Worm (Caenorhabditis elegans) whole organism, late embryonic: Measurements from ENCODE around the gene F53B3.6.

Experiments
- C38D4.7 ChIP-seq: fragments of 200-800 bp; sonication (Bioruptor generic); optimal IDR thresholded peaks from 2 replicates; lab custom pipeline; 2018; ENCODE audit warnings: mild to moderate bottlenecking, missing genetic modification characterization, moderate library complexity, missing compliant biosample characterization
- F13H6.1 ChIP-seq: sonication (generic microtip); optimal IDR thresholded peaks from 2 replicates; lab custom pipeline; 2016; ENCODE audit warnings: missing genetic modification characterization, missing compliant biosample characterization
- T23F11.4 ChIP-seq: fragments of 200-800 bp; sonication (Bioruptor generic); optimal IDR thresholded peaks from 2 replicates; lab custom pipeline; 2018; ENCODE audit warnings: mild to moderate bottlenecking, missing genetic modification characterization, missing compliant biosample characterization
- Y22D7AL.16 ChIP-seq: sonication (generic microtip); optimal IDR thresholded peaks from 2 replicates; lab custom pipeline; 2016; ENCODE audit warnings: missing genetic modification characterization, missing compliant biosample characterization
- ceh-14 ChIP-seq: sonication (generic microtip); optimal IDR thresholded peaks from 2 replicates; lab custom pipeline; 2016; ENCODE audit warnings: missing genotype, missing genetic modification characterization, missing compliant biosample characterization
- ceh-2 ChIP-seq: sonication (generic microtip); optimal IDR thresholded peaks from 2 replicates; lab custom pipeline; 2016; ENCODE audit warnings: missing genotype, missing genetic modification characterization, missing compliant biosample characterization
- ceh-22 ChIP-seq: sonication (generic microtip); optimal IDR thresholded peaks from 2 replicates; lab custom pipeline; 2017; ENCODE audit warnings: missing biosample characterization, missing genetic modification characterization
- ceh-24 ChIP-seq: sonication (generic microtip); optimal IDR thresholded peaks from 2 replicates; lab custom pipeline; 2016; ENCODE audit warnings: mild to moderate bottlenecking, missing genetic modification characterization, missing compliant biosample characterization
- ceh-30 ChIP-seq: fragments of 150-350 bp; optimal IDR thresholded peaks from 2 replicates; lab custom pipeline; 2014; ENCODE audit warnings: missing biosample characterization, missing genetic modification characterization
- ceh-31 ChIP-seq: sonication (generic microtip); optimal IDR thresholded peaks from 2 replicates; lab custom pipeline; 2016; ENCODE audit warnings: missing genetic modification characterization, missing compliant biosample characterization
- ceh-34 ChIP-seq: sonication (generic microtip); optimal IDR thresholded peaks from 2 replicates; lab custom pipeline; 2016; ENCODE audit warnings: mild to moderate bottlenecking, missing genetic modification characterization, missing compliant biosample characterization
- ceh-45 ChIP-seq: fragments of 200-800 bp; sonication (Bioruptor generic); IDR thresholded peaks from 2 replicates; pipeline ENCODE4 v1.3.6; 2022; ENCODE audit warnings: missing genetic modification reagents, missing genetic modification characterization, missing compliant biosample characterization
- ceh-48 ChIP-seq: sonication (generic microtip); optimal IDR thresholded peaks from 2 replicates; lab custom pipeline; 2016; ENCODE audit warnings: missing genetic modification characterization, inconsistent platforms, missing compliant biosample characterization
- ceh-6 ChIP-seq: fragments of 200-800 bp; sonication (Bioruptor generic); optimal IDR thresholded peaks from 2 replicates; lab custom pipeline; 2018; ENCODE audit warnings: mild to moderate bottlenecking, missing genetic modification characterization, missing compliant biosample characterization
- che-1 ChIP-seq: sonication (generic microtip); optimal IDR thresholded peaks from 2 replicates; lab custom pipeline; 2016; ENCODE audit warnings: mild to moderate bottlenecking, missing genetic modification characterization, missing compliant biosample characterization
- dve-1 ChIP-seq: sonication (generic microtip); optimal IDR thresholded peaks from 2 replicates; lab custom pipeline; 2017; ENCODE audit warnings: antibody characterized with exemption, mild to moderate bottlenecking, missing genetic modification characterization, missing compliant biosample characterization
- ets-4 ChIP-seq: sonication (generic microtip); optimal IDR thresholded peaks from 2 replicates; lab custom pipeline; 2016; ENCODE audit warnings: missing genetic modification characterization, missing compliant biosample characterization
- eyg-1 ChIP-seq: sonication (generic microtip); optimal IDR thresholded peaks from 2 replicates; lab custom pipeline; 2016; ENCODE audit warnings: missing genotype, missing genetic modification characterization, missing compliant biosample characterization
- fkh-10 ChIP-seq: fragments of 150-350 bp; optimal IDR thresholded peaks from 2 replicates; lab custom pipeline; 2014; ENCODE audit warnings: missing biosample characterization, missing genetic modification reagents, missing genetic modification characterization
- fkh-6 ChIP-seq: sonication (generic microtip); optimal IDR thresholded peaks from 2 replicates; lab custom pipeline; 2016; ENCODE audit warnings: missing genetic modification characterization, missing compliant biosample characterization
- hlh-13 ChIP-seq: fragments of 200-800 bp; sonication (Bioruptor generic); optimal IDR thresholded peaks from 2 replicates; lab custom pipeline; 2018; ENCODE audit warnings: mild to moderate bottlenecking, missing genetic modification characterization, missing compliant biosample characterization
- hlh-15 ChIP-seq: sonication (generic microtip); optimal IDR thresholded peaks from 2 replicates; lab custom pipeline; 2016; ENCODE audit warnings: missing genetic modification characterization, missing compliant biosample characterization
- hlh-30 ChIP-seq: sonication (generic microtip); optimal IDR thresholded peaks from 2 replicates; lab custom pipeline; 2017; ENCODE audit warnings: antibody characterized with exemption, missing genetic modification characterization, missing compliant biosample characterization; ENCODE audit not compliant: insufficient read depth
- hlh-6 ChIP-seq: sonication (generic microtip); optimal IDR thresholded peaks from 2 replicates; lab custom pipeline; 2016; ENCODE audit warnings: missing genotype, missing genetic modification characterization, missing compliant biosample characterization
- hlh-8 ChIP-seq: sonication (generic microtip); optimal IDR thresholded peaks from 2 replicates; lab custom pipeline; 2016; ENCODE audit warnings: missing genotype, missing genetic modification characterization, missing compliant biosample characterization
- lim-6 ChIP-seq: sonication (generic microtip); optimal IDR thresholded peaks from 2 replicates; lab custom pipeline; 2016; ENCODE audit warnings: missing genetic modification characterization, missing compliant biosample characterization
- lin-11 ChIP-seq: fragments of 200-800 bp; sonication (Bioruptor generic); optimal IDR thresholded peaks from 2 replicates; lab custom pipeline; 2018; ENCODE audit warnings: mild to moderate bottlenecking, missing genetic modification characterization, missing compliant biosample characterization
- madf-2 ChIP-seq: sonication (generic microtip); optimal IDR thresholded peaks from 2 replicates; lab custom pipeline; 2017; ENCODE audit warnings: missing genetic modification characterization, missing compliant biosample characterization
- nfya-1 ChIP-seq: sonication (generic microtip); optimal IDR thresholded peaks from 2 replicates; lab custom pipeline; 2017; ENCODE audit warnings: missing genetic modification characterization, mild to moderate bottlenecking, missing compliant biosample characterization, antibody characterized with exemption, moderate library complexity
- nhr-232 ChIP-seq: sonication (generic microtip); optimal IDR thresholded peaks from 2 replicates; lab custom pipeline; 2016; ENCODE audit warnings: missing genetic modification characterization, missing compliant biosample characterization
- npax-4 ChIP-seq: sonication (generic microtip); optimal IDR thresholded peaks from 2 replicates; lab custom pipeline; 2016; ENCODE audit warnings: missing genetic modification characterization, missing compliant biosample characterization
- pag-3 ChIP-seq: sonication (generic microtip); optimal IDR thresholded peaks from 2 replicates; lab custom pipeline; 2016; ENCODE audit warnings: missing compliant biosample characterization, missing genetic modification characterization, borderline replicate concordance
- pax-1 ChIP-seq: fragments of 150-350 bp; optimal IDR thresholded peaks from 2 replicates; lab custom pipeline; 2014; ENCODE audit warnings: missing biosample characterization, missing genetic modification characterization
- pha-4 ChIP-seq: fragments of 150-350 bp; optimal IDR thresholded peaks from 2 replicates; lab custom pipeline; 2018; ENCODE audit warnings: missing biosample characterization, missing genetic modification reagents, missing genetic modification characterization
- pros-1 ChIP-seq: fragments of 150-350 bp; optimal IDR thresholded peaks from 2 replicates; lab custom pipeline; 2014; ENCODE audit warnings: missing biosample characterization, missing genetic modification reagents, missing genetic modification characterization
- sdc-2 ChIP-seq: sonication (generic microtip); optimal IDR thresholded peaks from 2 replicates; lab custom pipeline; 2016; ENCODE audit warnings: missing genotype, missing genetic modification characterization, missing compliant biosample characterization
- sox-2 ChIP-seq: fragments of 200-800 bp; sonication (Bioruptor generic); IDR thresholded peaks from 2 replicates; pipeline ENCODE4 v1.3.6; 2022; ENCODE audit warnings: missing genetic modification reagents, missing genetic modification characterization, missing compliant biosample characterization
- sox-4 ChIP-seq: sonication (generic microtip); optimal IDR thresholded peaks from 2 replicates; lab custom pipeline; 2017; ENCODE audit warnings: mild to moderate bottlenecking, missing genetic modification characterization, inconsistent platforms, missing compliant biosample characterization
- tbx-7 ChIP-seq: sonication (generic microtip); optimal IDR thresholded peaks from 2 replicates; lab custom pipeline; 2016; ENCODE audit warnings: missing genotype, missing genetic modification characterization, missing compliant biosample characterization
- ttx-3 ChIP-seq: sonication (generic microtip); optimal IDR thresholded peaks from 2 replicates; lab custom pipeline; 2016; ENCODE audit warnings: missing genetic modification reagents, missing genetic modification characterization, missing compliant biosample characterization
- unc-42 ChIP-seq: sonication (generic microtip); optimal IDR thresholded peaks from 2 replicates; lab custom pipeline; 2016; ENCODE audit warnings: missing genotype, missing genetic modification characterization, missing compliant biosample characterization
- unc-55 ChIP-seq: sonication (generic microtip); optimal IDR thresholded peaks from 2 replicates; lab custom pipeline; 2017; ENCODE audit warnings: missing biosample characterization, missing genetic modification reagents, missing genetic modification characterization
- unc-86 ChIP-seq: sonication (generic microtip); optimal IDR thresholded peaks from 2 replicates; lab custom pipeline; 2016; ENCODE audit warnings: missing genetic modification characterization, missing compliant biosample characterization

Gene F53B3.6

DNA sequence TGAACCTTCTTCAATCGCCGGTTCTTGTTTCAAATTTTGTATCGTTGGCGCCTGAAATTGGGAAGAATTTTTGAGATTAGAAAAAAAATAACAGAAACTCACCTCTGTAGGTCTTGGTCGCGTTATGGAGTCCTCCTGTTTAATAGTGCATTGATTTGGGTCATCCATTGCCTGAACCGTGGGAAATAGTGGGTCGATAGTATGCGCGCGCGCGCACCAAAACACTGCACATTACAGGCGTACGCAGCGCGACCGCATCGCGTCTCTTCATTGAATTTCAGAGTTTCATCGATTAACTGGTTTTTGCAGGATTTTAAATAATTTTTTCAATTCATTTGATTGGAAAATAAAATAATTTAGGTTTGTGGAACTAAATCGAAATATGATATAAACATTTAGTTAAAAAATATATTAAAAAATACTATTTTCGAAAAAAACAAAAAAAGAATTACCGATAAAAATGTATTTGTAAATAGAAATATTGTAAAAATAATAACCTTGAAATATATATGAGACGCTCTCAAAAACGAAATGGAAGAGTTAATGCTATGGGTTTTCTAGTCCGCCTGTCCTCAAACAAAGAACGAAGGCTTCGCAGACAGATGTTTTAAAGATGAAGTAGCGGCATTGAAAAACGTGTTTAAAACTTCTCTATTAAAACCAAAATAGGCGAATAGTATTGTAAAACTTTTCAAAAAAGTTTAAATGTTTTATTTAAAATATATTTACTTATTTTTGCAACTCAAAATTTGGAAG lies 6.8 kb upstream of the F53B3.6 start, which contains the start of gene tra-4:
Gene tra-4, minus strand, starts transcription at position 534 of the 756 bp plus-strand sequence.
- TF ChIP-seq npax-4 (tag; lab: Kevin White, UChicago): no peak
- TF ChIP-seq unc-42: no peak
- TF ChIP-seq ceh-31 (tag; lab: Kevin White, UChicago): peak; percentile 17
- TF ChIP-seq ceh-6: no peak
- no peak for TF ChIP-seq sdc-2 (tag; lab: Kevin White, UChicago)
- TF ChIP-seq nhr-232: no peak

- TF ChIP-seq dve-1 (tag; lab: Kevin White, UChicago) (no peak), sox-4 (tag; lab: Kevin White, UChicago) (no peak), hlh-30 (tag; lab: Kevin White, UChicago) (peak; percentile 30)
- TF ChIP-seq, all 69 proteins: peak for 1
Observed at ce11 chrX:2858380-2858779, 5.6 kb upstream of the F53B3.6 start.

ce11 chrX:2862372-2862771 lies 1.7 kb upstream of the F53B3.6 start, which contains the start of gene comt-1:
TSS of gene comt-1 (minus strand) at chrX:2862472.
- TF ChIP-seq hlh-8 (tag; lab: Kevin White, UChicago): no peak
- TF ChIP-seq F13H6.1 (tag; lab: Kevin White, UChicago): no peak
- no peak for TF ChIP-seq sox-2 (GFP tag; lab: Robert Waterston, UW)
- TF ChIP-seq fkh-10 (GFP tag; lab: Kevin White, UChicago): no peak
- no peak for TF ChIP-seq hlh-15
- no peak for TF ChIP-seq ceh-14 (tag; lab: Kevin White, UChicago)
- TF ChIP-seq pax-1 (tag; lab: Kevin White, UChicago): no peak
- TF ChIP-seq ceh-48 (tag; lab: Kevin White, UChicago): no peak
- TF ChIP-seq pros-1 (tag; lab: Kevin White, UChicago): no peak
- no peak for TF ChIP-seq ttx-3 (tag; lab: Kevin White, UChicago)
- no peak for TF ChIP-seq unc-55 (GFP tag; lab: Kevin White, UChicago)
- TF ChIP-seq sox-4 (tag; lab: Kevin White, UChicago): no peak
- TF ChIP-seq hlh-6 (tag; lab: Kevin White, UChicago): no peak
- no peak for TF ChIP-seq nhr-232
- TF ChIP-seq ceh-30: no peak
- no peak for TF ChIP-seq hlh-30 (tag; lab: Kevin White, UChicago)
- no peak for TF ChIP-seq ceh-6
- no peak for TF ChIP-seq che-1
- TF ChIP-seq tbx-7 (tag; lab: Kevin White, UChicago): no peak
- TF ChIP-seq C38D4.7 (GFP tag; lab: Kevin White, UChicago): no peak
- TF ChIP-seq, all 69 proteins: peak for 0

- TF ChIP-seq pha-4 (tag; lab: Kevin White, UChicago): no peak
- TF ChIP-seq ceh-2: no peak
- no peak for TF ChIP-seq ceh-24 (tag; lab: Kevin White, UChicago)
- TF ChIP-seq lin-11 (tag; lab: Kevin White, UChicago): no peak
- TF ChIP-seq F13H6.1 (tag; lab: Kevin White, UChicago): no peak
- no peak for TF ChIP-seq lim-6 (tag; lab: Kevin White, UChicago)
- TF ChIP-seq fkh-6 (tag; lab: Kevin White, UChicago): no peak
- TF ChIP-seq ets-4 (tag; lab: Kevin White, UChicago): no peak
- TF ChIP-seq ceh-31 (tag; lab: Kevin White, UChicago): no peak
- no peak for TF ChIP-seq ceh-22
Observed at ce11 chrX:2865591-2866217, 1.7 kb downstream of the F53B3.6 start.

- TF ChIP-seq hlh-13 (GFP tag; lab: Kevin White, UChicago) (no peak), tbx-7 (tag; lab: Kevin White, UChicago) (no peak), eyg-1 (tag; lab: Kevin White, UChicago) (no peak), ceh-34 (tag; lab: Kevin White, UChicago) (peak; percentile 23), ets-4 (tag; lab: Kevin White, UChicago) (peak; percentile 1), ceh-45 (GFP tag; lab: Robert Waterston, UW) (no peak), che-1 (no peak), unc-86 (tag; lab: Kevin White, UChicago) (no peak), ceh-24 (tag; lab: Kevin White, UChicago) (no peak), ceh-31 (tag; lab: Kevin White, UChicago) (no peak), lim-6 (tag; lab: Kevin White, UChicago) (no peak), T23F11.4 (GFP tag; lab: Kevin White, UChicago) (no peak), Y22D7AL.16 (no peak), pag-3 (tag; lab: Kevin White, UChicago) (no peak), madf-2 (tag; lab: Kevin White, UChicago) (no peak), nfya-1 (tag; lab: Kevin White, UChicago) (no peak)
Observed at ce11 chrX:2871037-2871436, 7.0 kb downstream of the F53B3.6 start, which contains the start of gene F53B3.3. TSS of gene F53B3.3 (minus strand) at chrX:2871137.
